Fruit fly (Drosophila melanogaster) whole organism, prepupa: ENCODE results near the gene CG14834.

ENCODE experiments used
- Blimp-1 ChIP-seq: fragments of 200-800 bp; sonication (Bioruptor generic); optimal IDR thresholded peaks from 3 replicates; lab custom pipeline; 2017; ENCODE audit warnings: missing biosample characterization, missing genetic modification characterization, mild to moderate bottlenecking, moderate library complexity, missing genetic modification reagents
- CG10669 ChIP-seq: fragments of 200-800 bp; sonication (Bioruptor generic); optimal IDR thresholded peaks from 3 replicates; lab custom pipeline; 2018; ENCODE audit warnings: missing biosample characterization, mild to moderate bottlenecking, missing genetic modification characterization, moderate library complexity
- CG11762 ChIP-seq: fragments of 200-800 bp; sonication (Bioruptor generic); optimal IDR thresholded peaks from 3 replicates; lab custom pipeline; 2016; ENCODE audit warnings: missing biosample characterization, missing genetic modification characterization; ENCODE audit not compliant: insufficient read depth
- CG11902 ChIP-seq: fragments of 200-800 bp; sonication (Bioruptor generic); optimal IDR thresholded peaks from 3 replicates; lab custom pipeline; 2016; ENCODE audit warnings: missing biosample characterization, missing genetic modification characterization
- CG15336 ChIP-seq: fragments of 200-800 bp; sonication (Bioruptor generic); IDR thresholded peaks from 2 replicates; pipeline ENCODE4 v1.3.6; 2022; ENCODE audit warnings: missing biosample characterization, missing genetic modification characterization
- CG1621 ChIP-seq: fragments of 200-800 bp; sonication (Bioruptor generic); optimal IDR thresholded peaks from 3 replicates; lab custom pipeline; 2018; ENCODE audit warnings: missing biosample characterization, mild to moderate bottlenecking, missing genetic modification characterization
- CG3032 ChIP-seq: fragments of 200-800 bp; optimal IDR thresholded peaks from 2 replicates; lab custom pipeline; 2019; ENCODE audit warnings: missing biosample characterization, mild to moderate bottlenecking, missing genetic modification characterization, moderate library complexity
- CG32006 ChIP-seq: fragments of 200-800 bp; sonication (Bioruptor generic); optimal IDR thresholded peaks from 3 replicates; lab custom pipeline; 2017; ENCODE audit warnings: missing biosample characterization, mild to moderate bottlenecking, missing genetic modification characterization
- CG34406 ChIP-seq: fragments of 200-800 bp; sonication (Bioruptor generic); optimal IDR thresholded peaks from 3 replicates; lab custom pipeline; 2016; ENCODE audit warnings: missing biosample characterization, missing genetic modification characterization
- CG3919 ChIP-seq: fragments of 200-800 bp; sonication (Bioruptor generic); optimal IDR thresholded peaks from 3 replicates; lab custom pipeline; 2016; ENCODE audit warnings: missing biosample characterization, missing genetic modification characterization
- CG4318 ChIP-seq: fragments of 200-800 bp; sonication (Bioruptor generic); optimal IDR thresholded peaks from 3 replicates; lab custom pipeline; 2017; ENCODE audit warnings: missing biosample characterization, mild to moderate bottlenecking, missing genetic modification characterization
- CG6163 ChIP-seq: fragments of 200-800 bp; sonication (Bioruptor generic); IDR thresholded peaks from 3 replicates; pipeline ENCODE4 v1.3.6; 2022; ENCODE audit warnings: missing biosample characterization, missing genetic modification characterization
- CG6276 ChIP-seq: fragments of 200-800 bp; sonication (Bioruptor generic); optimal IDR thresholded peaks from 2 replicates; lab custom pipeline; 2017; ENCODE audit warnings: missing biosample characterization, mild to moderate bottlenecking, missing genetic modification characterization
- CG6792 ChIP-seq: fragments of 200-800 bp; sonication (Bioruptor generic); optimal IDR thresholded peaks from 3 replicates; lab custom pipeline; 2016; ENCODE audit warnings: missing biosample characterization, missing genetic modification characterization
- CG7368 ChIP-seq: fragments of 200-800 bp; sonication (Bioruptor generic); optimal IDR thresholded peaks from 3 replicates; lab custom pipeline; 2016; ENCODE audit warnings: missing biosample characterization, missing genetic modification characterization
- CG8119 ChIP-seq: fragments of 200-800 bp; sonication (Bioruptor generic); IDR thresholded peaks from 3 replicates; pipeline ENCODE4 v1.3.6; 2022; ENCODE audit warnings: missing biosample characterization, missing genetic modification characterization
- CG8319 ChIP-seq: fragments of 200-800 bp; sonication (Bioruptor generic); optimal IDR thresholded peaks from 3 replicates; lab custom pipeline; 2016; ENCODE audit warnings: missing biosample characterization, missing genetic modification characterization
- CG8632 ChIP-seq: fragments of 200-800 bp; sonication (Bioruptor generic); optimal IDR thresholded peaks from 3 replicates; lab custom pipeline; 2016; ENCODE audit warnings: missing biosample characterization, missing genetic modification characterization
- CG9139 ChIP-seq: fragments of 200-800 bp; sonication (Bioruptor generic); optimal IDR thresholded peaks from 3 replicates; lab custom pipeline; 2017; ENCODE audit warnings: missing biosample characterization, mild to moderate bottlenecking, missing genetic modification characterization
- Eip75B ChIP-seq: fragments of 200-800 bp; sonication (Bioruptor generic); optimal IDR thresholded peaks from 3 replicates; lab custom pipeline; 2016; ENCODE audit warnings: missing biosample characterization, missing genetic modification characterization
- Eip78C ChIP-seq: fragments of 200-800 bp; sonication (Bioruptor generic); peaks from one replicate; lab custom pipeline; 2016; ENCODE audit warnings: missing biosample characterization, missing genetic modification characterization
- Eip93F ChIP-seq: fragments of 200-800 bp; sonication (Bioruptor generic); optimal IDR thresholded peaks from 2 replicates; lab custom pipeline; 2016; ENCODE audit warnings: missing biosample characterization, mild to moderate bottlenecking, missing genetic modification characterization
- Ets96B ChIP-seq: fragments of 200-800 bp; optimal IDR thresholded peaks from 2 replicates; lab custom pipeline; 2019; ENCODE audit warnings: missing biosample characterization, mild to moderate bottlenecking, missing genetic modification characterization, moderate library complexity
- Gug ChIP-seq: fragments of 200-800 bp; sonication (Bioruptor generic); IDR thresholded peaks from 2 replicates; pipeline ENCODE4 v1.3.6; 2022; ENCODE audit warnings: missing biosample characterization, missing genetic modification characterization
- Hr39 ChIP-seq: fragments of 200-800 bp; sonication (Bioruptor generic); optimal IDR thresholded peaks from 2 replicates; lab custom pipeline; 2016; ENCODE audit warnings: missing biosample characterization, missing genetic modification characterization
- Hr4 ChIP-seq: fragments of 200-800 bp; sonication (Bioruptor generic); optimal IDR thresholded peaks from 3 replicates; lab custom pipeline; 2016; ENCODE audit warnings: missing biosample characterization, missing genetic modification characterization
- Met ChIP-seq: fragments of 200-800 bp; sonication (Bioruptor generic); optimal IDR thresholded peaks from 3 replicates; lab custom pipeline; 2016; ENCODE audit warnings: missing biosample characterization, missing genetic modification characterization
- OdsH ChIP-seq: fragments of 200-800 bp; sonication (Bioruptor generic); optimal IDR thresholded peaks from 3 replicates; lab custom pipeline; 2016; ENCODE audit warnings: missing biosample characterization, missing genetic modification characterization
- Smox ChIP-seq: fragments of 200-800 bp; sonication (Bioruptor generic); optimal IDR thresholded peaks from 3 replicates; lab custom pipeline; 2016; ENCODE audit warnings: missing biosample characterization, missing genetic modification characterization
- Sox102F ChIP-seq: fragments of 200-800 bp; sonication (Bioruptor generic); optimal IDR thresholded peaks from 2 replicates; lab custom pipeline; 2016; ENCODE audit warnings: missing biosample characterization, mild to moderate bottlenecking, missing genetic modification characterization
- Sox14 ChIP-seq: fragments of 200-800 bp; sonication (Bioruptor generic); optimal IDR thresholded peaks from 3 replicates; lab custom pipeline; 2016; ENCODE audit warnings: missing biosample characterization, missing genetic modification characterization
- Sox15 ChIP-seq: fragments of 200-800 bp; sonication (Bioruptor generic); optimal IDR thresholded peaks from 3 replicates; lab custom pipeline; 2016; ENCODE audit warnings: missing biosample characterization, missing genetic modification characterization
- achi ChIP-seq: fragments of 200-800 bp; sonication (Bioruptor generic); optimal IDR thresholded peaks from 3 replicates; lab custom pipeline; 2016; ENCODE audit warnings: missing biosample characterization, missing genetic modification characterization
- acj6 ChIP-seq: fragments of 200-800 bp; sonication (Bioruptor generic); optimal IDR thresholded peaks from 3 replicates; lab custom pipeline; 2016; ENCODE audit warnings: missing biosample characterization, missing genetic modification characterization
- cyc ChIP-seq: fragments of 200-800 bp; sonication (Bioruptor generic); optimal IDR thresholded peaks from 3 replicates; lab custom pipeline; 2016; ENCODE audit warnings: missing biosample characterization, missing genetic modification characterization
- dsx ChIP-seq: fragments of 200-800 bp; optimal IDR thresholded peaks from 3 replicates; lab custom pipeline; 2019; ENCODE audit warnings: missing biosample characterization, mild to moderate bottlenecking, missing genetic modification characterization, moderate library complexity; ENCODE audit not compliant: poor library complexity, severe bottlenecking
- eg ChIP-seq: fragments of 200-800 bp; sonication (Bioruptor generic); IDR thresholded peaks from 3 replicates; pipeline ENCODE4 v1.3.6; 2022; ENCODE audit warnings: missing biosample characterization, missing genetic modification characterization
- esn ChIP-seq: fragments of 200-800 bp; sonication (Bioruptor generic); optimal IDR thresholded peaks from 2 replicates; lab custom pipeline; 2016; ENCODE audit warnings: missing biosample characterization, mild to moderate bottlenecking, missing genetic modification characterization, moderate library complexity
- fd59A ChIP-seq: fragments of 200-800 bp; sonication (Bioruptor generic); optimal IDR thresholded peaks from 2 replicates; lab custom pipeline; 2017; ENCODE audit warnings: missing biosample characterization, mild to moderate bottlenecking, missing genetic modification characterization, missing genetic modification reagents
- fd85E ChIP-seq: fragments of 200-800 bp; sonication (Bioruptor generic); optimal IDR thresholded peaks from 3 replicates; lab custom pipeline; 2016; ENCODE audit warnings: missing biosample characterization, missing genetic modification characterization
- fkh ChIP-seq: fragments of 200-800 bp; sonication (Bioruptor generic); optimal IDR thresholded peaks from 3 replicates; lab custom pipeline; 2017; ENCODE audit warnings: missing biosample characterization, mild to moderate bottlenecking, missing genetic modification characterization, moderate library complexity
- lz ChIP-seq: fragments of 200-800 bp; sonication (Bioruptor generic); optimal IDR thresholded peaks from 3 replicates; lab custom pipeline; 2016; ENCODE audit warnings: missing biosample characterization, missing genetic modification characterization
- pdm3 ChIP-seq: fragments of 200-800 bp; sonication (Bioruptor generic); optimal IDR thresholded peaks from 3 replicates; lab custom pipeline; 2016; ENCODE audit warnings: missing biosample characterization, missing genetic modification characterization
- salr ChIP-seq, 2 experiments: fragments of 200-800 bp; sonication (Bioruptor generic); optimal IDR thresholded peaks; 3 replicates each; lab custom pipeline; 2016 to 2018; ENCODE audit warnings: missing biosample characterization in 2 of 2, missing genetic modification characterization in 2 of 2, mild to moderate bottlenecking in 1 of 2
- spab ChIP-seq: fragments of 200-800 bp; sonication (Bioruptor generic); optimal IDR thresholded peaks from 2 replicates; lab custom pipeline; 2017; ENCODE audit warnings: missing biosample characterization, mild to moderate bottlenecking, missing genetic modification characterization, missing genetic modification reagents
- ss ChIP-seq, 2 experiments: fragments of 200-800 bp; sonication (Bioruptor generic); optimal IDR thresholded peaks; 2 replicates in 1 of 2; 3 replicates in 1 of 2; lab custom pipeline; 2017 to 2018; ENCODE audit warnings: mild to moderate bottlenecking in 2 of 2, missing biosample characterization in 2 of 2, missing genetic modification characterization in 2 of 2, moderate library complexity in 1 of 2
- svp ChIP-seq: fragments of 200-800 bp; sonication (Bioruptor generic); peaks from one replicate; lab custom pipeline; 2016; ENCODE audit warnings: missing biosample characterization, missing genetic modification characterization
- topi ChIP-seq: fragments of 200-800 bp; sonication (Bioruptor generic); optimal IDR thresholded peaks from 3 replicates; lab custom pipeline; 2016; ENCODE audit warnings: missing biosample characterization, missing genetic modification characterization
- vri ChIP-seq: fragments of 200-800 bp; sonication (Bioruptor generic); optimal IDR thresholded peaks from 3 replicates; lab custom pipeline; 2016; ENCODE audit warnings: missing biosample characterization, mild to moderate bottlenecking, missing genetic modification characterization

CG14834 gene

DNA sequence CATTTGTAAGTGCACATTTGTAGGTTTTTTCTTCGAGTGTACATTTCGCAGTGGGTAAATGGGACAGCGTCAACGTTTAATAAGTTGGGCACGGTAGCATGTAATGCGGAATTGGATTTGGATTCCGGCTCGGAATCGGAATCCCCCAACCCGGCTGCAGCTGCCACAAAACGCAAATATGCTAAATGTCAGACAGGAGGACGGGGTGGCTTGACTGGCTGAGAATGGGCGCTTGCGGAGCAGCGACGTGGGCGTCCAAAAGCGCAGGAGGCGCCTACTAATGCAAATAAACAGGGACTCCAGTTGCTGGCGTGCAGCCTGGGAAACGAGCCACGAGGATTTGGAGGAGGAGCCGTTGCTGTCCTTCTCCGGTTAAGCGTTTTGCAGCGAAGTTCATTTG is 40.9 kb upstream of the CG14834 start, which contains the start of gene CG8564:
Gene CG8564 (minus strand): TSS at position 101 of the 400 bp plus-strand sequence.
- no peak for TF ChIP-seq Eip78C (GFP tag; lab: Kevin White, UChicago)
- TF ChIP-seq svp (GFP tag; lab: Kevin White, UChicago) = peak; percentile 10

DNA sequence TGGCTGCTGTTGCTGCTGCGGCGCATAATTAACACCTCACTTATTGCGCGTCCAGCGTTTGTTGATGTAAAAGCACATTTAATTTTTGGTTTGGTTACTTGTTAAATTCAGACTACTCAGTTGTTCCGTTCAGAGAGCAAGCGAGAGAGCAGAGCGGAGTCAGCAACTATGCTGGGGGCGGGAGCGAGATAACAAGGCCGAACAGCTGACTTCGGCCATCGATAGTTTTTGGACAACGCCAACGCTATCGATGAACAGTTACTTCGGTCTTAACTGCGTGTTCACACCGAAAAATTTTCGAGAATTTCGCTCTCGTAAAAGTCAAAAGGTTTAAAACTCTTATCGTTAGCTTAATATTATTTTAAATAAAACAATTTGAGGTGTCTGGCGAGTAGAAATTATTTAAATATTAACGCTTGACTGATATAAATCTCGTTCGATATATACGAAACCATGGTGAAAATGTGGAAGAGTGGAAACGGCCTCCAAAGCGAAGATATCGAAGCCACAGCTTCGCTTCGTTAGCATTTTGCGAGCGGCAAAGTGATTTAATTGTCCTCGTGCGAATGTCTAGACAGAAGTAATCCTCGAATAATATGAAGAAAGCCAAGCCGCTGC is 34.5 kb upstream of the CG14834 start, which contains the start of the genes SMSr and smid:
Gene SMSr (minus strand): TSS at position 116 of the 618 bp plus-strand sequence.
Gene smid (plus strand): TSS at position 256 of the 618 bp plus-strand sequence.
- TF ChIP-seq Gug (GFP tag; lab: Robert Waterston, UW) = peak; percentile 57; the same call in 1 of the 2 replicates
- no peak for TF ChIP-seq Eip93F
- peak; percentile 58 for TF ChIP-seq CG3919 (GFP tag; lab: Kevin White, UChicago)
- TF ChIP-seq CG7368 (GFP tag; lab: Kevin White, UChicago) = no peak
- no peak for TF ChIP-seq CG6276 (GFP tag; lab: Kevin White, UChicago)
- peak; percentile 31 for TF ChIP-seq CG1621 (tag; lab: Kevin White, UChicago)
- TF ChIP-seq ss (GFP tag; optimal IDR thresholded peaks at IDR 0.05; lab: Kevin White, UChicago) = peak in 1 of 2 experiments; percentile 4
- no peak for TF ChIP-seq CG10669 (GFP tag; lab: Kevin White, UChicago)
- peak; percentile 70 for TF ChIP-seq pdm3 (GFP tag; lab: Kevin White, UChicago)
- peak; percentile 65 for TF ChIP-seq topi (GFP tag; lab: Kevin White, UChicago)
- TF ChIP-seq CG11902 (GFP tag; lab: Kevin White, UChicago) = peak; percentile 33
- TF ChIP-seq Sox14 (GFP tag; lab: Kevin White, UChicago) = peak; percentile 77
- peak; percentile 56 for TF ChIP-seq CG6792 (GFP tag; lab: Kevin White, UChicago)
- peak; percentile 41; the same call in 1 of the 3 replicates for TF ChIP-seq CG6163 (GFP tag; lab: Robert Waterston, UW)
- TF ChIP-seq CG11762 = no peak
- peak; percentile 71 for TF ChIP-seq Hr4
- peak; percentile 66 for TF ChIP-seq Hr39 (GFP tag; lab: Kevin White, UChicago)
- TF ChIP-seq acj6 (GFP tag; lab: Kevin White, UChicago) = peak; percentile 71
- TF ChIP-seq salr (GFP tag; optimal IDR thresholded peaks at IDR 0.05; lab: Kevin White, UChicago) = peak in 1 of 2 experiments; percentile 68
- no peak for TF ChIP-seq CG32006 (GFP tag; lab: Kevin White, UChicago)
- no peak for TF ChIP-seq CG8119
- peak; percentile 53 for TF ChIP-seq Sox15
- TF ChIP-seq CG9139 (GFP tag; lab: Kevin White, UChicago) = no peak
- peak; percentile 70 for TF ChIP-seq OdsH
- no peak for TF ChIP-seq Blimp-1 (GFP tag; lab: Kevin White, UChicago)
- TF ChIP-seq spab (GFP tag; lab: Kevin White, UChicago) = no peak
- peak; percentile 47 for TF ChIP-seq CG4318 (GFP tag; lab: Kevin White, UChicago)
- TF ChIP-seq Smox (GFP tag; lab: Kevin White, UChicago) = no peak
- peak; percentile 61 for TF ChIP-seq Eip75B (GFP tag; lab: Kevin White, UChicago)
- TF ChIP-seq cyc (GFP tag; lab: Kevin White, UChicago) = peak; percentile 64
- no peak for TF ChIP-seq fd59A (GFP tag; lab: Kevin White, UChicago)
- TF ChIP-seq dsx = peak; percentile 27
- no peak for TF ChIP-seq eg (GFP tag; lab: Robert Waterston, UW)
- TF ChIP-seq svp (GFP tag; lab: Kevin White, UChicago) = peak; percentile 86
- TF ChIP-seq Sox102F (GFP tag; lab: Kevin White, UChicago) = peak; percentile 50
- peak; percentile 79 for TF ChIP-seq Eip78C (GFP tag; lab: Kevin White, UChicago)
- peak; percentile 47 for TF ChIP-seq CG34406
- TF ChIP-seq CG8319 = peak; percentile 7
- TF ChIP-seq fd85E = no peak
- no peak for TF ChIP-seq vri (GFP tag; lab: Kevin White, UChicago)
- TF ChIP-seq CG3032 (tag; lab: Kevin White, UChicago) = peak; percentile 56
- TF ChIP-seq esn (GFP tag; lab: Kevin White, UChicago) = peak; percentile 63
- TF ChIP-seq lz (GFP tag; lab: Kevin White, UChicago) = peak; percentile 71
- TF ChIP-seq Ets96B (tag; lab: Kevin White, UChicago) = peak; percentile 53
- TF ChIP-seq fkh (GFP tag; lab: Kevin White, UChicago) = no peak
- TF ChIP-seq CG8632 (GFP tag; lab: Kevin White, UChicago) = no peak
- peak; percentile 32; the same call in 1 of the 2 replicates for TF ChIP-seq CG15336 (GFP tag; lab: Robert Waterston, UW)
- TF ChIP-seq Met (GFP tag; lab: Kevin White, UChicago) = no peak
- TF ChIP-seq achi (GFP tag; lab: Kevin White, UChicago) = peak; percentile 44
